Fruit fly (Drosophila melanogaster): ENCODE measurements around the gene DCTN1-p150.

- TF ChIP-seq CG1620 (GFP tag; optimal IDR thresholded peaks at IDR 0.05) (no peak), CG5204 (GFP tag; optimal IDR thresholded peaks at IDR 0.05) (no peak), ovo (GFP tag; optimal IDR thresholded peaks at IDR 0.05) (no peak), CG33017 (tag; optimal IDR thresholded peaks at IDR 0.05) (no peak), kay (GFP tag; ENCODE audit: borderline replicate concordance) (no peak), Hr96 (GFP tag; optimal IDR thresholded peaks at IDR 0.05) (no peak), toe (GFP tag; optimal IDR thresholded peaks at IDR 0.05) (no peak), bab1 (GFP tag; optimal IDR thresholded peaks at IDR 0.05) (no peak), pad (GFP tag; optimal IDR thresholded peaks at IDR 0.05) (no peak), tj (GFP tag; optimal IDR thresholded peaks at IDR 0.05) (no peak), CG14711 (tag; optimal IDR thresholded peaks at IDR 0.05) (no peak), CG12768 (GFP tag; optimal IDR thresholded peaks at IDR 0.05) (no peak), CG7101 (tag; optimal IDR thresholded peaks at IDR 0.05) (no peak), Clk (GFP tag; optimal IDR thresholded peaks at IDR 0.05) (no peak)
Observed at dm6 chr3L:13936771-13937170, 7.6 kb downstream of the DCTN1-p150 start.

Data from whole organism, adult.